Fruit fly (Drosophila melanogaster): ENCODE data around the gene RpL9.

Gene RpL9

DNA sequence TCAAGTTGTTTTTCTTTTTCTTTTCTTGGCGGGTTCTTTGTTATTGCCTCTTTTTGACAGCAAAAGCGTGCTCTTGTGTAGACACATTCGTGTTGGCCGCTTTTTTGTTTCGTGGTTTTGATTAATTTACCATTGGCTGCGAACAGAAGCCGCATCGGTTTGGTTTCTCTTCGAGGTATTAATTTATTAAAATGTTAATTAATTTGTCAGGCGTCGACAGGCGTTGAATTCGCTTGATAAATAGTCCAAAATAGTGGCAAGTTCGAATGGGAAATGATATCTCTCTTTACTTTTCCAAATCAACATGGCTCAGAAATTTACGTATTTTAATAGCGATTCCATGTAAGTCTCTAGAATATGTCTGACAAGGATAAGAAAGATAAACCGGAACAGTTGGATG lies 30.5 kb upstream of the RpL9 start, which contains the start of gene CG18666:
Gene CG18666 (plus strand): TSS at position 301 of the 400 bp plus-strand sequence.
- no peak for TF ChIP-seq noc (tag; optimal IDR thresholded peaks at IDR 0.05)

DNA sequence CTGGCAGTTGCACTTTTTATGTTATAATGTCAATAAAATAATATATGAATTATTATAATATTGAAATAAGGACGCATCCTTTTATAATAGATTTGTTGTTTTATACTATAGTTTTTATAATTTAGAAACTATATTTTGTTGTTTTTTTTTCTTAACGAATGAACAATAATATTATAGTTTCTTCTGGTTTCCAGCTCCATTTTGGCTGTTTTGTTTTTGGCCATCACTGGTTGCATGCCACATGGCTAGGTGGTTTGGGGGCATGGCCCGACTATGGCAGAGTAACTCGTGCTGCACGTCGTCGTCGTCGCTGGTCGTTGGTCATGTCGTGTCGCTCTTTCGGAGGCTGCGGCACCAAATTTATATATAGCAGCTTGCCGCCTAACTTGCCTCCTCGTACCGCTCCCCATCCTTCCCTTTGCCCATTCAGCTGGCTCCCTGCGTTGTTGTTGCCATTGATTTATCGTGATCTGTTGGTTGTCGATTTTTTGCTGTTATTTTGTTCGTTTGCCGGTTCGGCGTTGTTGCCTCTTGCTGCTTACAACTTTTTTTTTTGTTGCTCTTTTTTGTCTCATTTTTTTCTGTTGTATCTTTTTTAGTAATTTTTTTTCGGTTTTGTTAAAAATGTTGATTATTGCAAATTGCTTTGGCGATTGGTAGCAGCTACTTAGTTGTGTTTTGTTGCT lies 28.4 kb upstream of the RpL9 start:
- no peak for TF ChIP-seq noc (tag; optimal IDR thresholded peaks at IDR 0.05)

DNA sequence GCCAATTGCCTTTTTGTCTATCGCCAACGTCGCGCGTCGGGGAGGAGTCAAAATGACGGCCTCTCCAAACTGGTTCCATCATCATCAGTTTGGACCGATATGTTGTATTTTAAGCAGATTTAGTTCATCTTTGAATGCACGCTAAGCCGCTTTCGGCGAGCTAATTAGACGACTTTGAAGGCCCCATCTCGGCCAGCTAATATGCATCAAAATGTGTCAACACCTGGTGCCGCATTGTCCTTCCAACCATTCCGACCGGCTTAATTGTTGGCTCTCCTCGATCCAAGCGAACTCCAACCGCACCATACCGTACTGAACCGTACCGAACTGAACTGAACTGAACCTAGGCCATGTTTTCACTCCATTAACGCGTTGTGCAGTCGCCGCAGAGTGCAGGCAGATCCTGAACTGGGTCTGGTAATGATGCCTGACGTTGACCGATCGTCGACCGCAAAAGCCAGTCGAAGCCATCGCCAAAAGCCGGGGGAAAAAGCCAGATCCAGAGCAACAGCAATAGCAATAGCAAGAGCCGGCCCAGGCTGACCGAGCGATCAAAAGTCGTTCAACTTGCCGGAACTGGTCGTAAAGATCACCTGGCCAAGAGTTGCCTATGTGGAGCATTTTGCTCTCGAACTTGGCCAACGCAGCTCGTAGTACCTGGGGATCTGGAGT lies 24.0 kb upstream of the RpL9 start:
- no peak for TF ChIP-seq noc (tag; optimal IDR thresholded peaks at IDR 0.05)

DNA sequence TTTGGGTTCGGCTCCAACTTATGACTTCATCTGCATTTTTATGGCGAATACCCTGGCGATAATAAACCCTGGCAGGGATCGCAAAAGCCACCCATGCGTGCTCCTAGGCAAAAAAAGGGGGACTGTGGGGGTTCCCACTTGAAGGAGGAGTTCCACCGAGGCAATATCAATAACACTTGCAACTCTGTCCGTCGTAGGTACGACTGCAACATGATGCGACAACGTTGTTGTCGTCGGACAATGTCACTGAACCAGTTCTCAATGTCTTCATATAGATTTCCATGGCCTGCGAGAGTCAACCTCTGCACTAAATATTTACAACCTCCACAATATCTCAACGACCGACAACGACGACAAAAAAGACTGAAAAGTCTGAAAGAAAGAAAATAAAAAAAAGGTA lies 23.2 kb upstream of the RpL9 start:
- no peak for TF ChIP-seq noc (tag; optimal IDR thresholded peaks at IDR 0.05)

DNA sequence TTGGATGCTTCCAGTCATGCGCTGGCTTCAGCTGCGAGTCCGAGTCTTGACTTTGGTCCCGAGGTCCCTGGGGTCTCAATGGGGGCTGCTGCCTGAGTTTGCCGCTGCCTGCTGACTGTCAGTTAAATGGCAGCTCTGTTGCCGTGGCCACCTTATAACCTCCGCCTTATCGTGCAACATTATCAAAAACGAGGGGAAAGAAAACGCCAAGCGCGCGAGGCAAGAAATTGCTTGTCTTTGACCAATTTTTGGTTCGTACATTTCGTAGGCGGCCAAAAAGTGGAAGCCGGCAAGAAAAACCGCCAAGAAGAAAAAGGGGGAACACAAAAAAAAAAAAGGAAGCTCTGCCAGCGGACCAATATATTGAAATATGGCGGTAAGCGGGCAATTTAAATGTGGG lies 19.9 kb upstream of the RpL9 start:
- no peak for TF ChIP-seq noc (tag; optimal IDR thresholded peaks at IDR 0.05)

DNA sequence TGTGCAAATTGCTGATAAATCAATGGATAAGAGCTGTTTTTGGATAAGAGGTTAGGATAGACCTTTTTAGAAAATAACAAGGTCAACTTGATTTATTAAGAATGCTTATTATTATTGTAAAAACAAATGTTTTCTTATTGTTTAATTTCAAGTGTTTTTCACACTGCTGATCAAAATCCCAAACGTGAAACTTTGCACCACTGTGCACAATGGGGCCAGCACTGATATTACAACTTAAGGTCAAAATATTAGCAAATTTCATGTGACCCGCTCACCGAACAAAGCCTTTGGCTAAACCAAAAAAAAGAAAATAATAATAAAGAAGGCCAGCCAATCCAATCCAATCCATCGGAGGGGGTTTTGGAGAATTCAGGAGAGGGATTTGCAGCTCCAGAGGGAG lies 18.8 kb upstream of the RpL9 start:
- no peak for TF ChIP-seq noc (tag; optimal IDR thresholded peaks at IDR 0.05)

DNA sequence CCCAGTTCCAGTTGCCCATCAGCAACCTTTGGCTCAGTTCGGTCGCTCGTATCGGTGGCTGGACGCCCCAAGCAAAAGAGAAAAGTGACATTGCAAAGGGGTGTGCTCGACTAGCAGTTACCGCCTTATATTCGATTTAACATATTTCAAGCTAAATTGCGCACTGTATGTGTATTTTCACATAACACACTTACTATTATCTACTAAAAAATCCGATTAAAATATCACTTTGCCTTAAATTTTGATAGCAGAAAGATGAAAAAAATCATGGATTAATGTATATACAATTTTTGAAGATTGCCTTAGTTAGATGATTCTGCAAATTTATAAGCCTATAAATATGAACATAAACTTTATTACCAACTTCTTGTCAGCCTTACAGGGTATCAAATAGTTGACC lies 17.6 kb upstream of the RpL9 start:
- no peak for TF ChIP-seq noc (tag; optimal IDR thresholded peaks at IDR 0.05)

DNA sequence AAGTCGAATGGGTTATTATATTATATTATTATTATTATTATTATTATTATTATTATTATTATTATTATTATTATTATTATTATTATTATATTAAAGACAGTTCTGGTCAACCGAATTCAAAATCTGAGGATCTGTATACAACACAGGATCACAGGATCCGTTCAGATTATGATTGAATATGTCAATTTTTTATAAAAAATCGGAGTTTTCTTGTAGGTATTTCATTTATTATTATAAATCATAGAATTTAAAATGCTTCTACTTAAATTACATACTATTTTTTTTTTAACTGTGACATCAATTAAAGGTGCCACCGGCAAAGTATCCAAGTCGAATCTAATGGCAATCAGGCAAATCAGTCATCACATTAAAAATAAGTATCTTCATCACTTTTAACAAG lies 12.7 kb upstream of the RpL9 start, which contains the start of gene CG14913:
Gene CG14913 (plus strand): TSS at position 301 of the 400 bp plus-strand sequence.
- TF ChIP-seq noc (tag; optimal IDR thresholded peaks at IDR 0.05), result no peak

DNA sequence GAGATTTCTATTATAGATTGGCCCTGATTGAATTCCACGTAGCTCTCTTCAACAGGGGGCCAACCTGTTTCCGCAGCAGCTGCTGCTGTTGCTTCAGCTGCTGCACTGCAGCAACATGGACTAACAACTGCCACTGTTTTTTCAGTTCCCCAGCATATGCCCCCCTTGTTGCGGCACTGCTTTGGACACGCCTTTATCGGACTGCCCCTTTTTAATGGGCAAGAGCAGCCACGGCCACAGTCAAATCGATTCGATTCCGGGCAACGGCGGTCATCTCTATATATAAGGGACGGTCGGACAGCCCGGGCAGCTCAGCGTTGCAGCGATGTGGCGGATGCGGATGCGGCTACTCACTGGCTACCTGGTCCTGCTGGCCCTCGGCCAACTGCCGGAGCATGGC lies 11.3 kb upstream of the RpL9 start, which contains the start of gene Acp32CD:
Gene Acp32CD (plus strand): TSS at position 301 of the 400 bp plus-strand sequence.
- TF ChIP-seq noc (tag; optimal IDR thresholded peaks at IDR 0.05), result no peak

DNA sequence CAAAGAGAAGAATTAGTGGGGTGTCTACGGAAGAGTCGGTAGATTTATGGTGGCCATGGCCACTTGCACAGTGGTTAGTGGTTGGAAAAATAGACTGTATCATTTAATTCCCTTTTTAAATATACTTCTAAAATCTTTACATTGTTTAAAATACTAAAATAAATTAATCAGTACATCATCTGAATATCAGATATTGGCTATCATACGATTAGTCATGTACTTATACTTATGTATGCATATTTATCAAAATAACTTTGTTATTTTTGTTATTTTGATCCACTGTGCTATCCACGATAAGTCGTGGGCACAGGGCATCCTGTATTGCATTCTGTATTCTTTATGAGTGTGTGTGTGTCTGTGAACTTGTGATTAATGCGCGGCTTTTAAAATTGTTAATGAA lies 10.7 kb upstream of the RpL9 start:
- no peak for TF ChIP-seq noc (tag; optimal IDR thresholded peaks at IDR 0.05)

DNA sequence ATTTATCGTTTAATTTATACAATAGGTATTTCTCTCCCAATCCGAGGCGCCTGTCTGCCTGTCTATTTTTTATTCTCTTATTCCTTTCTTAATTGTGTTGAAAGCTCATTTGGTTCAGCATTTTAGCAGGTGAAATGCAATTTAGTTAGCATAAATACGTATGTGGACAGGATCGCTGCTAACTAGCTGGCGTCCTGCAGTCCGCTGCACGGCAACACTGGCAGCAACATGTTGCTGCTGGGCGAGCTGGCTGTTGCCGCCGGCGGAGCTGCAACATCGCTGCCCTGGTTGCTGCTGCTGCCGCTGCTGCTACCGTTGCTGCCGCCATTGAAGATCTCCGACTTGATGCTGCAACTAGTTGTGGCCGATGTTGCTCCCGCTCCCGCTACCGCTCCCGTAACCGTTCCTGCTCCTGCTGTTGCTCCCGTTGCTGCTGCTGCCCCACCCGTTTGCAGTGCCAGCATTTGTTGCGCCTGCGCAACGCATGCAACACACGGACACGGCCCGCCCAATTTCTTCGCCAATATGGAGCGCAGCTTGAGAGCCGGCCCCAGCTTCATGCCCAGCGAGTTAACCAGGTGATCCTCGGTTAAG lies 10.1 kb upstream of the RpL9 start:
- no peak for TF ChIP-seq noc (tag; optimal IDR thresholded peaks at IDR 0.05)

DNA sequence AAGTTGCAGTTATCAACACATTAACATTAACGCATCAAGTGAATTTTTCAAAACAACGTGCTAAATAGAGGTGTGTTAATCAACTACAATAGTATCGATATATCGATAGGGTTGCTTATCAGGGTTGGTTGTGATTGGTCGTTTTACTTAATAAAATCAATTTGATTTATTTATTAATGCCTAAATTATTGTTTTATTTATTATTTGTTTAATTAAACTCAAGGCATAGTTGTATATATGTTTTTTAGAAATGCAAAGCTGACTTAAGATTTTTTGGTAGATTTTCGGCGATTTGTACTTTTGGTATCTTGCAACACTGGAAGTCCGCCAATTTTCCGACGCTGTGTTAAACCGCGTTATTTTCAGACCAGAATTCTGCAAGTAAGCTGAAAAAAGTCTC lies 7.0 kb upstream of the RpL9 start, which contains the start of the genes Art8 and dUTPase:
Gene Art8 (minus strand): TSS at position 88 of the 400 bp plus-strand sequence.
Gene dUTPase (plus strand): TSS at position 314 of the 400 bp plus-strand sequence.
- TF ChIP-seq noc (tag; optimal IDR thresholded peaks at IDR 0.05), result peak; percentile 46

DNA sequence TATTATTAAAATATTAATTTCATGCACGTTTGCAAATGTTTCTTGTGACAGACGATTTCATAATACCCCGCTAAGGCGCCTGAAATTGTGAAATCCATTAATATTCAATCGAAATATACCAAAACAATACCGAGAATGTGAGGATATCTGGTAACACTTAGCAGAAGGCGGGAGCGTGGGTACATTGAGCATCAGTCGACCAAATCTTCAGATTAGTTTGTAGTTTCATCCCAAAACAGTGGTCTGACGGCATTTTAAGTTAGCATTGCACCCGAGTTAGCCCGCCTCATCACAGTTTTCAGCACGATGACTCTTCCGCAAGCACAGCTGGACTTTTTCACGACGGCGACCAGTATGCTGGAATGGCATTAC lies 671 bp upstream of the RpL9 start, which contains the start of gene Nup154:
Gene Nup154 (plus strand): TSS at position 147 of the 372 bp plus-strand sequence.
- no peak for TF ChIP-seq noc (tag; optimal IDR thresholded peaks at IDR 0.05)

DNA sequence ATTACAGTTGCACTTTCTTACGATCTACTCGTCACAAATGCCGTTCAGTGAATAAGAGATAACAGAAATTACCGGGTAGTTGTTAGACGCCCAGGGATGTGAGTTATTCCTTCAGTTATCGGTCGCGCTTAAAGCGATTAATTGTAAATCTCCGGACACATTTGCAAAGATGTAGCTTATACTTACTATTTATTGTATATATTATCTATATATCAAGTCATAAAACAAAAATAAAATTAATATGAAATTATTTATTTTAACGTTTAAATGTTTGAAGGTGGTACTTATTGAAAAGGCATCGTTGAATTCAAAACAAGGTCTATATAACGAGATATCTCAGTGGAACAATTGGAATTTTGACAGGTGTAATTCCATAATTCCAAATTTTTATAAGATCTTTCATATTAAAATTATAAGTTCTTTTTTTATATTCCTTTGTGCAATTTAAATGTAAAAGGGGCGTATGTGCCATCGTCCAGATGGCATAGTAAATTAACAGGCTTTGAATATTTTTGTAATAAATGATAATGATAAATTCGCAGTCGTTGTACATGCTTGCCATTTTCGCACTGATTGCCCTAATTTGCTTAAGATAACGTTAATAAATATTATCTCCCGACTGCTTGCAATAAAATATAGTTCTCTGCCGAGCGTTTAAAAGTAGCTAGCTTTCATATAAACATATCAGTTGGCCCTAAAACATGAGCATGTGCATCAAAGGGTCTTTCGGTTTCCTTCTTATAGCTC lies 2.4 kb downstream of the RpL9 start, which contains the start of the genes aub and lectin-33A:
Gene aub (minus strand): TSS at position 101 of the 747 bp plus-strand sequence.
Gene lectin-33A (plus strand): TSS at position 697 of the 747 bp plus-strand sequence.
- TF ChIP-seq noc (tag; optimal IDR thresholded peaks at IDR 0.05), result no peak

DNA sequence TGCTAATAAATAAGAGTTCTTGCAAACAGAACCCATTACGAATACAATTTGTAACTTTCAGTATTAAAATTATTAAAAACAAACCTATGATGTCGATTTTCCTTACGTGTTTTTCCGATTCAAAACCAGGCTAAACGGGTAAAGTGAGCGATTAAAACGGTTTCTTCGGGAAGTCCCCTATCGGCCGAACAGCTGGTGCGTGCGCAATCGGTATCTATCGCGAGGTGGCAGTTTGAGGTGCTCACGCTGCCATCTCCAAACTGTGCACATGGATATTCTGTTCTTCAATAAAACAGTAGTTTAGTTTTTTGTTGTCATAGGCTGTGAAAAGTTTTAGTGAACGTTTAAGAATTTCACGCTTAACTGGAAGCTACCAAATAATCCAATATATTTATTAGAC lies 14.8 kb downstream of the RpL9 start, which contains the start of gene TTLL4A:
Gene TTLL4A (plus strand): TSS at position 240 of the 400 bp plus-strand sequence.
- TF ChIP-seq noc (tag; optimal IDR thresholded peaks at IDR 0.05), result no peak

DNA sequence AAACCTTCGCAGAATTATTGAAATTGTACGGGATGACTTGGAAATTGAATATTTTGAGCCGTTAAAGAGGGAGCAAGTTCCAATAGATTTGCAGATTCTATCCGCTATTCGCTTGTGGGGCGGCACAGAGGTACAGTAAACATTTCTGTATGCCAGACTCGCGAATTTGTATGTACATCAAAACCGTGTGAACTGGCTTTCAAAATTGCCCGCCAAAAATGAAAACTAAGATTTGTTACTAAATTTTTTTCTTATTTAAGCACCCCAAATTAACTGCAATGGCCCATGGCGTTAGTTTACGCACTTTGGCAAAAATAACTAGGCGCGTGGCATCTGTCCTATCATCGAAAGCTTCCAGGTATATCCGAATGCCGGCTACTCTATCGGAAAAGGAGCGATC lies 16.0 kb downstream of the RpL9 start:
- TF ChIP-seq noc (tag; optimal IDR thresholded peaks at IDR 0.05), result no peak
